Fruit fly (Drosophila melanogaster): ENCODE results near the gene CG15399.

The CG15399 gene

dm6 chr2L:2753789-2754436 lies 17.7 kb downstream of the CG15399 start:
- TF ChIP-seq Gug (GFP tag; IDR thresholded peaks at IDR 0.05): no peak
- TF ChIP-seq Hr78 (GFP tag; optimal IDR thresholded peaks at IDR 0.05): peak in 1 of 2 experiments; percentile 25
- no peak for TF ChIP-seq kay (GFP tag; optimal IDR thresholded peaks at IDR 0.05)
- peak; percentile 45 for TF ChIP-seq grn (GFP tag; optimal IDR thresholded peaks at IDR 0.05)
- no peak for TF ChIP-seq Myb (GFP tag; optimal IDR thresholded peaks at IDR 0.05)
- TF ChIP-seq ATbp (GFP tag; optimal IDR thresholded peaks at IDR 0.05): no peak
- TF ChIP-seq Trl (optimal IDR thresholded peaks at IDR 0.05): peak in 1 of 2 experiments; percentile 45
- no peak for TF ChIP-seq Trl (GFP tag; optimal IDR thresholded peaks at IDR 0.05)
- TF ChIP-seq E2f1 (GFP tag; IDR thresholded peaks at IDR 0.05): no peak
- no peak for TF ChIP-seq fd96Cb (tag; optimal IDR thresholded peaks at IDR 0.05)
- TF ChIP-seq exex (tag; optimal IDR thresholded peaks at IDR 0.05): peak; percentile 70
- peak; percentile 69 for TF ChIP-seq bigmax (GFP tag; optimal IDR thresholded peaks at IDR 0.05)
- no peak for TF ChIP-seq Aef1 (GFP tag; IDR thresholded peaks at IDR 0.05)
- TF ChIP-seq CG10654 (GFP tag; optimal IDR thresholded peaks at IDR 0.05): no peak
- TF ChIP-seq sd (tag; optimal IDR thresholded peaks at IDR 0.05): peak; percentile 89
- TF ChIP-seq Mad (GFP tag; optimal IDR thresholded peaks at IDR 0.05): no peak
- TF ChIP-seq CG8290 (GFP tag; optimal IDR thresholded peaks at IDR 0.05): no peak
- peak in 1 of 2 experiments; percentile 5 for TF ChIP-seq CG8290 (tag; optimal IDR thresholded peaks at IDR 0.05)
- no peak for TF ChIP-seq CG15479 (GFP tag; optimal IDR thresholded peaks at IDR 0.05)
- TF ChIP-seq Ets65A (GFP tag): peak; percentile 79
- TF ChIP-seq CG18011 (GFP tag; optimal IDR thresholded peaks at IDR 0.05): no peak
- no peak for TF ChIP-seq pho (GFP tag; optimal IDR thresholded peaks at IDR 0.05)
- TF ChIP-seq sug (tag; optimal IDR thresholded peaks at IDR 0.05): peak; percentile 47
- no peak for TF ChIP-seq cwo (GFP tag; optimal IDR thresholded peaks at IDR 0.05)
- TF ChIP-seq Bteb2 (GFP tag; optimal IDR thresholded peaks at IDR 0.05): no peak
- TF ChIP-seq Pdp1 (GFP tag; optimal IDR thresholded peaks at IDR 0.05): peak in 1 of 2 experiments; percentile 21
- TF ChIP-seq zen (tag; optimal IDR thresholded peaks at IDR 0.05): peak; percentile 62
- TF ChIP-seq CG8089 (GFP tag; optimal IDR thresholded peaks at IDR 0.05): no peak
- no peak for TF ChIP-seq CG9876 (GFP tag; optimal IDR thresholded peaks at IDR 0.05)

dm6 chr2L:2752460-2753411 lies 18.8 kb downstream of the CG15399 start, which contains the start of gene Pgk:
TSS of gene Pgk (minus strand) at chr2L:2753068.
- TF ChIP-seq Usf (GFP tag; optimal IDR thresholded peaks at IDR 0.05) (no peak), CG4617 (GFP tag; optimal IDR thresholded peaks at IDR 0.05; ENCODE audit: borderline replicate concordance) (no peak), CG10366 (GFP tag; IDR thresholded peaks at IDR 0.05) (no peak), crp (GFP tag; optimal IDR thresholded peaks at IDR 0.05) (no peak), dmrt99B (tag; optimal IDR thresholded peaks at IDR 0.05) (peak; percentile 45), lmd (GFP tag; IDR thresholded peaks at IDR 0.05) (no peak), CG2875 (GFP tag; optimal IDR thresholded peaks at IDR 0.05) (peak; percentile 36), CG12236 (GFP tag; optimal IDR thresholded peaks at IDR 0.05) (no peak), ATbp (GFP tag; optimal IDR thresholded peaks at IDR 0.05) (no peak), CG2129 (GFP tag; IDR thresholded peaks at IDR 0.05; ENCODE audit: partially characterized antibody) (no peak), dimm (GFP tag; IDR thresholded peaks at IDR 0.05) (no peak), salm (tag; optimal IDR thresholded peaks at IDR 0.05) (peak; percentile 66), CG13296 (GFP tag; optimal IDR thresholded peaks at IDR 0.05) (peak; percentile 79), CG7357 (GFP tag; IDR thresholded peaks at IDR 0.05) (no peak), CG15011 (GFP tag; optimal IDR thresholded peaks at IDR 0.05) (peak; percentile 59), CG12769 (tag; optimal IDR thresholded peaks at IDR 0.05) (peak; percentile 83), CG7745 (tag; optimal IDR thresholded peaks at IDR 0.05) (no peak), CG42726 (GFP tag; IDR thresholded peaks at IDR 0.05; ENCODE audit: partially characterized antibody) (no peak), Sox102F (GFP tag; optimal IDR thresholded peaks at IDR 0.05) (peak; percentile 49), CG4282 (GFP tag; optimal IDR thresholded peaks at IDR 0.05) (no peak), Deaf1 (tag; optimal IDR thresholded peaks at IDR 0.05) (peak; percentile 63)

All from whole organism, embryonic.